Worm (Caenorhabditis elegans): ENCODE measurements around the gene arc-1.

DNA sequence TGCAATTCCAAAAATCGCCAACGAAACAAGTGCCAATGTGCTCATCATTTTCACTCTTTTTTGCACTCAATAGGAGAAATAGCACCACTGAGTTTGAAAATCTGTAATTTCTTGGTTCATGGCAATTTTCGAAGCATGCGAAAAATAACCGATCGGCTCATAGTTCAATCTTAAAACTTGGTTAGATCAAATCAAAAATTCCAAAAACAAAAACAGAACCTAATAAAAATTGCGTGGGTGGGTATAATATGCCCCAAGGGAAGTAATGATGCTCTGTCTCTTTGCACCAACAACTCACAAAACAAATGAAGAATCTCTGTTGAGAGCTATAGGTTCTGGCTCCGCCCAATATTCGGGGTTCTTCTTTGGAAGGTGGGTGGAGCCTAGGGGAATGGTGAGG is 17.1 kb downstream of the arc-1 start, which contains the start of gene nlp-11:
- no peak for TF ChIP-seq ama-1 (optimal IDR thresholded peaks at IDR 0.05)
- no peak for TF ChIP-seq tbx-11 (GFP tag; IDR thresholded peaks at IDR 0.05)
- TF ChIP-seq F13C5.2 (tag; optimal IDR thresholded peaks at IDR 0.05): no peak
- no peak for TF ChIP-seq pes-1 (GFP tag; IDR thresholded peaks at IDR 0.05)
- no peak for TF ChIP-seq flt-1 (GFP tag; IDR thresholded peaks at IDR 0.05)
- TF ChIP-seq scrt-1 (GFP tag; IDR thresholded peaks at IDR 0.05): no peak
